Worm (Caenorhabditis elegans) whole organism, midembryonic: ENCODE results near the gene nduf-2.2.

ENCODE experiments used
- T22C8.4 ChIP-seq: fragments of 200-800 bp; sonication (Bioruptor generic); IDR thresholded peaks from 2 replicates; pipeline ENCODE4 v1.3.6; 2022; ENCODE audit warnings: missing genetic modification characterization, missing compliant biosample characterization
- cog-1 ChIP-seq: sonication (generic microtip); optimal IDR thresholded peaks from 2 replicates; lab custom pipeline; 2016; ENCODE audit warnings: missing genetic modification characterization, missing compliant biosample characterization
- flt-1 ChIP-seq: fragments of 200-800 bp; sonication (Bioruptor generic); IDR thresholded peaks from 2 replicates; pipeline ENCODE4 v1.3.6; 2022; ENCODE audit warnings: missing genetic modification characterization, missing compliant biosample characterization
- klf-2 ChIP-seq: fragments of 200-800 bp; sonication (Bioruptor generic); conservative IDR thresholded peaks from 2 replicates; pipeline ENCODE4 v1.3.6; 2022; ENCODE audit warnings: missing genetic modification reagents, missing genetic modification characterization, missing compliant biosample characterization
- med-1 ChIP-seq: sonication (generic microtip); optimal IDR thresholded peaks from 2 replicates; lab custom pipeline; 2017; ENCODE audit warnings: missing genetic modification characterization, mild to moderate bottlenecking, missing compliant biosample characterization, antibody characterized with exemption, missing genetic modification reagents; ENCODE audit not compliant: insufficient read depth
- ref-1 ChIP-seq: fragments of 200-800 bp; sonication (Bioruptor generic); conservative IDR thresholded peaks from 2 replicates; pipeline ENCODE4 v1.3.6; 2022; ENCODE audit warnings: missing genetic modification reagents, missing genetic modification characterization, missing compliant biosample characterization
- tab-1 ChIP-seq: fragments of 200-800 bp; sonication (Bioruptor generic); IDR thresholded peaks from 2 replicates; pipeline ENCODE4 v1.3.6; 2022; ENCODE audit warnings: missing genetic modification characterization, missing compliant biosample characterization
- ztf-23 ChIP-seq: fragments of 200-800 bp; sonication (Bioruptor generic); IDR thresholded peaks from 2 replicates; pipeline ENCODE4 v1.3.6; 2022; ENCODE audit warnings: missing genetic modification reagents, missing genetic modification characterization, missing compliant biosample characterization
- ztf-29 ChIP-seq: fragments of 200-800 bp; sonication (Bioruptor generic); IDR thresholded peaks from 2 replicates; pipeline ENCODE4 v1.3.6; 2022; ENCODE audit warnings: missing genetic modification reagents, missing genetic modification characterization, missing compliant biosample characterization

The nduf-2.2 gene

ce11 chrIII:6514673-6515072 lies 49.7 kb downstream of the nduf-2.2 start, which contains the start of gene acr-5:
acr-5 (minus strand) TSS chrIII:6514773.
- TF ChIP-seq flt-1, result no peak
- TF ChIP-seq med-1 (GFP tag; lab: Kevin White, UChicago), result no peak
- no peak for TF ChIP-seq cog-1 (tag; lab: Kevin White, UChicago)
- no peak for TF ChIP-seq ref-1 (GFP tag; lab: Robert Waterston, UW)
- TF ChIP-seq klf-2 (GFP tag; lab: Robert Waterston, UW), result no peak
- TF ChIP-seq tab-1 (GFP tag; lab: Robert Waterston, UW), result no peak
- TF ChIP-seq ztf-29 (GFP tag; lab: Robert Waterston, UW), result no peak
- TF ChIP-seq T22C8.4 (GFP tag; lab: Robert Waterston, UW), result no peak
- TF ChIP-seq ztf-23 (GFP tag; lab: Robert Waterston, UW), result no peak
